Fruit fly (Drosophila melanogaster): ENCODE measurements around the gene dia.

dm6 chr2L:20734066-20734686 lies 23.8 kb upstream of the dia start, which contains the start of gene TM9SF2:
- TF ChIP-seq ovo (GFP tag; optimal IDR thresholded peaks at IDR 0.05) (no peak), pad (GFP tag; optimal IDR thresholded peaks at IDR 0.05) (peak; percentile 13), Hr96 (GFP tag; optimal IDR thresholded peaks at IDR 0.05) (no peak), CG7101 (tag; optimal IDR thresholded peaks at IDR 0.05) (peak; percentile 34), kay (GFP tag; ENCODE audit: borderline replicate concordance) (no peak)
